Fruit fly (Drosophila melanogaster) Kc167 (cell line): ENCODE data around the gene rdog.

ENCODE experiments used
- Myc ChIP-seq: fragments of >200 bp; optimal IDR thresholded peaks from 2 replicates; lab custom pipeline; 2017; ENCODE audit warnings: missing external identifiers
- Sin3A ChIP-seq: fragments of >200 bp; optimal IDR thresholded peaks from 2 replicates; lab custom pipeline; 2018; ENCODE audit warnings: missing external identifiers
- h ChIP-seq: fragments of >200 bp; optimal IDR thresholded peaks from 3 replicates; lab custom pipeline; 2018; ENCODE audit warnings: missing external identifiers
- insv ChIP-seq: fragments of >200 bp; optimal IDR thresholded peaks from 3 replicates; lab custom pipeline; 2018; ENCODE audit warnings: missing external identifiers
- psq ChIP-seq: fragments of >200 bp; optimal IDR thresholded peaks from 2 replicates; lab custom pipeline; 2017; ENCODE audit warnings: missing external identifiers
- ttk ChIP-seq: sonication (Bioruptor generic); optimal IDR thresholded peaks from 2 replicates; lab custom pipeline; 2017; ENCODE audit warnings: missing external identifiers

rdog gene

dm6 chr3R:29211702-29212101, 53.8 kb downstream of the rdog start:
- no peak for TF ChIP-seq Sin3A (lab: Kevin White, UChicago)
- TF ChIP-seq Myc (lab: Kevin White, UChicago): no peak

- TF ChIP-seq Myc (lab: Kevin White, UChicago) (no peak), insv (no peak), Sin3A (lab: Kevin White, UChicago) (no peak), ttk (lab: Kevin White, UChicago) (no peak), psq (lab: Kevin White, UChicago) (no peak), h (lab: Kevin White, UChicago) (no peak)
Observed at dm6 chr3R:29212534-29212933, 54.6 kb downstream of the rdog start.

dm6 chr3R:29213416-29213815, 55.5 kb downstream of the rdog start:
- TF ChIP-seq psq (lab: Kevin White, UChicago) (no peak), Myc (lab: Kevin White, UChicago) (no peak), insv (no peak), Sin3A (lab: Kevin White, UChicago) (no peak), h (lab: Kevin White, UChicago) (no peak), ttk (lab: Kevin White, UChicago) (no peak)

- TF ChIP-seq ttk (lab: Kevin White, UChicago) (no peak), psq (lab: Kevin White, UChicago) (no peak), Sin3A (lab: Kevin White, UChicago) (no peak), insv (no peak), Myc (lab: Kevin White, UChicago) (no peak), h (lab: Kevin White, UChicago) (no peak)
Observed at dm6 chr3R:29214262-29214661, 56.3 kb downstream of the rdog start.
